Worm (Caenorhabditis elegans): ENCODE results near the gene grl-19.

Gene grl-19

DNA sequence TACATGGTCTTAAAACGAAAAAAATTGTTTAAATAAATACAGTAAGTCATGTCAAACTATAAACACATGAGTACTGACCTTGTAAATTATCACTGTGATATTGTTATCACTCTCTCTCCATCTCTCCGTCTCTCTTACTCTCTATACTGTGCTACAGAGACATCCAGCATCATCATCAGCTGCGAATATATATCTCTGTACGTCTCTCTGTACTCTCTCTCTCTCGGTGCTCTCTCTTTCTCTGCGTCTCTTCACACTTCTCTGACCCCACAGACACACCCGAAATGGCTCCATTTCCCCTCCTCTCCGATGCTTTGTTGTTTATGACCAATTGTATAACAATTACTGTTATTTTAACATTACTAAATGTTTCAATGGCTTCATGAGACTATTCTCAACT lies 41.8 kb downstream of the grl-19 start (continued):
- TF ChIP-seq zfp-3 (GFP tag; conservative IDR thresholded peaks at IDR 0.05) (no peak), Y75B8A.6 (GFP tag; IDR thresholded peaks at IDR 0.05) (0 out of 2 replicates have a peak, but pooled peaks have one; percentile 70), zfp-2 (tag; optimal IDR thresholded peaks at IDR 0.05) (no peak), ceh-32 (tag; optimal IDR thresholded peaks at IDR 0.05; ENCODE audit: poor library complexity) (no peak), rbr-2 (tag; optimal IDR thresholded peaks at IDR 0.05) (peak; percentile 11), lin-38 (GFP tag; IDR thresholded peaks at IDR 0.05) (no peak; the same call in 1 of the 2 replicates), dmd-8 (GFP tag; IDR thresholded peaks at IDR 0.05) (no peak), daf-19 (GFP tag; conservative IDR thresholded peaks at IDR 0.05) (no peak), saeg-2 (GFP tag; IDR thresholded peaks at IDR 0.05) (no peak), zip-11 (GFP tag; IDR thresholded peaks at IDR 0.05) (no peak), madf-9 (GFP tag; conservative IDR thresholded peaks at IDR 0.05) (no peak), aha-1 (tag) (no peak), dpl-1 (GFP tag; optimal IDR thresholded peaks at IDR 0.05) (peak; percentile 44), nhr-48 (tag; optimal IDR thresholded peaks at IDR 0.05) (peak; percentile 70), nhr-111 (GFP tag; optimal IDR thresholded peaks at IDR 0.05) (no peak), daf-12 (tag; optimal IDR thresholded peaks at IDR 0.05) (no peak), nhr-42 (GFP tag; IDR thresholded peaks at IDR 0.05) (no peak), duxl-1 (tag; optimal IDR thresholded peaks at IDR 0.05; ENCODE audit: poor library complexity) (no peak), Y105C5A.15 (GFP tag; IDR thresholded peaks at IDR 0.05) (no peak), daf-8 (GFP tag; IDR thresholded peaks at IDR 0.05) (no peak), dve-1 (tag; optimal IDR thresholded peaks at IDR 0.05; ENCODE audit: insufficient read depth) (peak; percentile 91), nhr-28 (tag; optimal IDR thresholded peaks at IDR 0.05) (peak; percentile 91), nhr-41 (GFP tag; IDR thresholded peaks at IDR 0.05) (peak; percentile 81), mxl-2 (GFP tag; conservative IDR thresholded peaks at IDR 0.05) (no peak), unc-62 (GFP tag; optimal IDR thresholded peaks at IDR 0.05 in 1 of 2) (peak in 1 of 2 experiments; percentile 60), unc-62 (tag; optimal IDR thresholded peaks at IDR 0.05) (no peak), nhr-6 (tag; optimal IDR thresholded peaks at IDR 0.05) (no peak), lir-3 (tag; optimal IDR thresholded peaks at IDR 0.05) (no peak), mes-2 (tag; optimal IDR thresholded peaks at IDR 0.05; ENCODE audit: poor library complexity, severe bottlenecking) (no peak), nhr-25 (tag; optimal IDR thresholded peaks at IDR 0.05; ENCODE audit: borderline replicate concordance, insufficient read depth) (no peak), zag-1 (tag; optimal IDR thresholded peaks at IDR 0.05) (no peak), Y5F2A.4 (GFP tag; optimal IDR thresholded peaks at IDR 0.05) (no peak), php-3 (GFP tag; IDR thresholded peaks at IDR 0.05) (peak; percentile 72), ceh-62 (tag; optimal IDR thresholded peaks at IDR 0.05) (no peak), mep-1 (tag; optimal IDR thresholded peaks at IDR 0.05) (no peak), sdz-12 (GFP tag; optimal IDR thresholded peaks at IDR 0.05) (no peak), nhr-76 (tag; optimal IDR thresholded peaks at IDR 0.05) (no peak), F44E2.7 (GFP tag; IDR thresholded peaks at IDR 0.05) (no peak), Y48G9A.11 (GFP tag; IDR thresholded peaks at IDR 0.05) (no peak), ztf-11 (tag; optimal IDR thresholded peaks at IDR 0.05) (no peak), nhr-10 (tag; optimal IDR thresholded peaks at IDR 0.05) (no peak), lin-15B (tag; optimal IDR thresholded peaks at IDR 0.05) (no peak), egl-27 (tag; optimal IDR thresholded peaks at IDR 0.05) (no peak), pqm-1 (tag; optimal IDR thresholded peaks at IDR 0.05) (peak; percentile 64), skn-1 (tag; optimal IDR thresholded peaks at IDR 0.05) (no peak), ctbp-1 (GFP tag; IDR thresholded peaks at IDR 0.05) (no peak), T20F7.1 (GFP tag; optimal IDR thresholded peaks at IDR 0.05) (no peak), F10B5.3 (tag; optimal IDR thresholded peaks at IDR 0.05) (no peak), ceh-20 (GFP tag; IDR thresholded peaks at IDR 0.05) (no peak), hlh-11 (tag; optimal IDR thresholded peaks at IDR 0.05) (peak; percentile 90), fkh-10 (GFP tag; optimal IDR thresholded peaks at IDR 0.05) (no peak), lin-1 (GFP tag; IDR thresholded peaks at IDR 0.05) (no peak), arid-1 (GFP tag; conservative IDR thresholded peaks at IDR 0.05) (no peak)
